Worm (Caenorhabditis elegans) whole organism, young adult: Measurements from ENCODE around the gene F39G3.3.

Experiments used
- F22D6.2 ChIP-seq: sonication (generic microtip); optimal IDR thresholded peaks from 2 replicates; lab custom pipeline; 2016; ENCODE audit warnings: mild to moderate bottlenecking, missing genetic modification characterization, missing compliant biosample characterization
- T26A5.8 ChIP-seq: sonication (generic microtip); optimal IDR thresholded peaks from 2 replicates; lab custom pipeline; 2016; ENCODE audit warnings: missing genetic modification characterization, missing compliant biosample characterization
- Y67H2A.10 ChIP-seq: fragments of 200-800 bp; sonication (Bioruptor generic); conservative IDR thresholded peaks from 2 replicates; pipeline ENCODE4 v1.3.6; 2022; ENCODE audit warnings: missing genetic modification reagents, missing genetic modification characterization, missing compliant biosample characterization
- ceh-100 ChIP-seq: fragments of 200-800 bp; sonication (Bioruptor generic); IDR thresholded peaks from 2 replicates; pipeline ENCODE4 v1.3.6; 2022; ENCODE audit warnings: missing genetic modification reagents, missing genetic modification characterization, missing compliant biosample characterization
- dpff-1 ChIP-seq: sonication (generic microtip); optimal IDR thresholded peaks from 2 replicates; lab custom pipeline; 2017; ENCODE audit warnings: mild to moderate bottlenecking, missing genetic modification characterization, missing compliant biosample characterization
- nhr-179 ChIP-seq: sonication (generic microtip); optimal IDR thresholded peaks from 2 replicates; lab custom pipeline; 2016; ENCODE audit warnings: mild to moderate bottlenecking, missing genetic modification characterization, missing compliant biosample characterization
- nhr-90 ChIP-seq: sonication (generic microtip); optimal IDR thresholded peaks from 2 replicates; lab custom pipeline; 2016; ENCODE audit warnings: missing genotype, mild to moderate bottlenecking, missing genetic modification characterization, missing compliant biosample characterization
- pbrm-1 ChIP-seq: fragments of 200-800 bp; sonication (Bioruptor generic); IDR thresholded peaks from 2 replicates; pipeline ENCODE4 v1.3.6; 2022; ENCODE audit warnings: missing genetic modification reagents, missing genetic modification characterization, missing compliant biosample characterization
- rpc-1 ChIP-seq, 2 experiments: fragments of 150-350 bp in 1 of 2; sonication (generic microtip) in 1 of 2; optimal IDR thresholded peaks; 2 replicates each; lab custom pipeline; 2014 to 2018; ENCODE audit warnings: missing biosample characterization in 1 of 2, missing genetic modification characterization in 1 of 2, missing genetic modification reagents in 1 of 2, missing genotype in 1 of 2
- snpc-3.4 ChIP-seq: sonication (generic microtip); optimal IDR thresholded peaks from 2 replicates; lab custom pipeline; 2017; ENCODE audit warnings: missing genetic modification characterization, mild to moderate bottlenecking, missing compliant biosample characterization, antibody characterized with exemption, moderate library complexity, missing genotype, missing genetic modification reagents
- snpc-4 ChIP-seq, 5 experiments: fragments of 150-350 bp in 1 of 5; sonication (generic microtip) in 4 of 5; optimal IDR thresholded peaks; 2 replicates each; lab custom pipeline; 2014 to 2018; ENCODE audit warnings: missing genetic modification characterization in 5 of 5, missing biosample characterization in 3 of 5, antibody characterized with exemption in 2 of 5, mild to moderate bottlenecking in 2 of 5, missing compliant biosample characterization in 2 of 5, missing genotype in 2 of 5, moderate library complexity in 2 of 5, missing genetic modification reagents in 1 of 5
- ztf-25 ChIP-seq: fragments of 200-800 bp; sonication (Bioruptor generic); IDR thresholded peaks from 2 replicates; pipeline ENCODE4 v1.3.6; 2022; ENCODE audit warnings: missing genetic modification reagents, missing genetic modification characterization, missing compliant biosample characterization

DNA sequence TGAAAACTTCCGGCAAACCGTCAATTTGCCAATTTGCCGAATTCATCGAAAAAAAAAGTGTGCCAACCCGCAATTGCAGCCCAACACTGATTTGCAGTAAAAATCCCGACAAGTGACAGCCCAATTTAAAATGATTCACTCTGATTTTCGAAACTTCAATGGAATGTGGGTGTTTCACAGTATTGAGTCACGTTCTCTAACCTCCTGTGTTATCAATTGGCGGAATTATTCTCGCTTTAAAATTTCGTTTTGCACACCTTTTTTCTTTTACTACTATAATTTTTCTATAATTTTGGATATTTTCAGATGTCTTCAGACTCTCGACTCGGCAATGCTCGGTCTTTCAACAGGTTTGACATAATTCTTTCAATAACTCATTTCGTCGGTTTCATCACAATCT is 9.4 kb upstream of the F39G3.3 start, which contains the start of gene F39G3.5:
- no peak for TF ChIP-seq nhr-90 (tag; lab: Kevin White, UChicago)
- TF ChIP-seq F22D6.2 (tag; lab: Kevin White, UChicago) = no peak
- no peak for TF ChIP-seq snpc-3.4
- TF ChIP-seq nhr-179 = no peak
- TF ChIP-seq Y67H2A.10 (GFP tag; lab: Robert Waterston, UW) = no peak
- no peak for TF ChIP-seq rpc-1 (optimal IDR thresholded peaks at IDR 0.05; lab: Kevin White, UChicago)
- TF ChIP-seq rpc-1 (tag; optimal IDR thresholded peaks at IDR 0.05; lab: Kevin White, UChicago) = no peak
- TF ChIP-seq T26A5.8 (tag; lab: Kevin White, UChicago) = no peak
- TF ChIP-seq ceh-100 (GFP tag; lab: Robert Waterston, UW) = no peak
- TF ChIP-seq ztf-25 = no peak
- TF ChIP-seq pbrm-1 (GFP tag; lab: Robert Waterston, UW) = no peak
- TF ChIP-seq snpc-4 (GFP tag; optimal IDR thresholded peaks at IDR 0.05; lab: Kevin White, UChicago) = no peak
- no peak for TF ChIP-seq snpc-4 (tag; optimal IDR thresholded peaks at IDR 0.05; lab: Kevin White, UChicago)
- no peak for TF ChIP-seq dpff-1 (tag; lab: Kevin White, UChicago)
